Fruit fly (Drosophila melanogaster): Measurements from ENCODE around the gene CG7101.

- TF ChIP-seq EcR (GFP tag; optimal IDR thresholded peaks at IDR 0.05) (no peak), Pif1B (GFP tag; optimal IDR thresholded peaks at IDR 0.05) (no peak), CG8301 (tag; optimal IDR thresholded peaks at IDR 0.05) (no peak)
These were observed 24.0 kb upstream of the CG7101 start, which contains the start of gene CG7058 for dm6 chrX:18806365-18806764.
